Fruit fly (Drosophila melanogaster): ENCODE measurements around the gene CG6154.
A peak's percentile ranks its signal among the peaks of the same experiment; 100 is the strongest.

Gene CG6154

dm6 chr3R:26230016-26230415 lies 32.4 kb upstream of the CG6154 start, which contains the start of gene CG12290 (continued):
- TF ChIP-seq org-1 (GFP tag; optimal IDR thresholded peaks at IDR 0.05) (no peak), CG2120 (GFP tag; optimal IDR thresholded peaks at IDR 0.05) (peak; percentile 45), da (GFP tag; optimal IDR thresholded peaks at IDR 0.05) (no peak), Side (GFP tag; optimal IDR thresholded peaks at IDR 0.05) (no peak), CG4404 (GFP tag; IDR thresholded peaks at IDR 0.05) (no peak), dysf (GFP tag; IDR thresholded peaks at IDR 0.05) (peak; percentile 39; the same call in 1 of the 3 replicates), abd-A (tag; optimal IDR thresholded peaks at IDR 0.05) (no peak), CG4707 (GFP tag; optimal IDR thresholded peaks at IDR 0.05) (no peak), CG32532 (GFP tag; IDR thresholded peaks at IDR 0.05) (peak; percentile 74), Sry-β (GFP tag; optimal IDR thresholded peaks at IDR 0.05) (no peak), BtbVII (GFP tag; optimal IDR thresholded peaks at IDR 0.05) (no peak), Max (GFP tag; optimal IDR thresholded peaks at IDR 0.05) (no peak), Opbp (GFP tag; IDR thresholded peaks at IDR 0.05; ENCODE audit: partially characterized antibody) (0 out of 3 replicates have a peak, but pooled peaks have one; percentile 28), chn (GFP tag; optimal IDR thresholded peaks at IDR 0.05) (peak; percentile 17), CG10321 (GFP tag; IDR thresholded peaks at IDR 0.05) (no peak), gem (tag; optimal IDR thresholded peaks at IDR 0.05) (no peak), tna (GFP tag; IDR thresholded peaks at IDR 0.05; ENCODE audit: partially characterized antibody) (0 out of 2 replicates have a peak, but pooled peaks have one; percentile 25), CG10267 (tag; optimal IDR thresholded peaks at IDR 0.05) (no peak), CG6683 (GFP tag; optimal IDR thresholded peaks at IDR 0.05) (no peak), Hsf (GFP tag; optimal IDR thresholded peaks at IDR 0.05) (no peak), gro (GFP tag; optimal IDR thresholded peaks at IDR 0.05) (peak; percentile 8), E2f1 (GFP tag; IDR thresholded peaks at IDR 0.05) (peak; percentile 16; the same call in 1 of the 2 replicates), CG3838 (GFP tag; optimal IDR thresholded peaks at IDR 0.05) (peak; percentile 31), CG9609 (GFP tag; optimal IDR thresholded peaks at IDR 0.05) (no peak), CG16779 (GFP tag; IDR thresholded peaks at IDR 0.05) (no peak), gcm (GFP tag; optimal IDR thresholded peaks at IDR 0.05) (no peak), ind (GFP tag; optimal IDR thresholded peaks at IDR 0.05) (no peak), CG3281 (GFP tag; optimal IDR thresholded peaks at IDR 0.05) (no peak), CG2202 (tag; optimal IDR thresholded peaks at IDR 0.05) (no peak), Camta (GFP tag; optimal IDR thresholded peaks at IDR 0.05) (no peak), pita (GFP tag; optimal IDR thresholded peaks at IDR 0.05) (no peak), ERR (GFP tag; optimal IDR thresholded peaks at IDR 0.05) (peak; percentile 31), CG31441 (GFP tag; IDR thresholded peaks at IDR 0.05) (0 out of 2 replicates have a peak, but pooled peaks have one; percentile 10), Hmr (GFP tag; optimal IDR thresholded peaks at IDR 0.05) (peak; percentile 34), CG33557 (GFP tag; optimal IDR thresholded peaks at IDR 0.05) (no peak), CG3407 (GFP tag; optimal IDR thresholded peaks at IDR 0.05) (no peak), CG15073 (GFP tag; optimal IDR thresholded peaks at IDR 0.05) (no peak), Meics (GFP tag; optimal IDR thresholded peaks at IDR 0.05) (peak; percentile 17), tll (GFP tag; optimal IDR thresholded peaks at IDR 0.05) (no peak), repo (GFP tag; optimal IDR thresholded peaks at IDR 0.05) (no peak), HLH3B (GFP tag; IDR thresholded peaks at IDR 0.05) (no peak), HmgD (GFP tag; optimal IDR thresholded peaks at IDR 0.05) (peak; percentile 27), CG1792 (GFP tag; optimal IDR thresholded peaks at IDR 0.05) (no peak), CG10274 (GFP tag; optimal IDR thresholded peaks at IDR 0.05) (no peak), ttk (GFP tag; IDR thresholded peaks at IDR 0.05) (no peak), jigr1 (GFP tag; IDR thresholded peaks at IDR 0.05) (no peak), nerfin-2 (GFP tag; IDR thresholded peaks at IDR 0.05; ENCODE audit: partially characterized antibody) (no peak), kni (GFP tag; optimal IDR thresholded peaks at IDR 0.05) (no peak), CG10543 (GFP tag; optimal IDR thresholded peaks at IDR 0.05) (no peak), peb (GFP tag; IDR thresholded peaks at IDR 0.05) (no peak), sqz (GFP tag; optimal IDR thresholded peaks at IDR 0.05) (no peak)

Data from whole organism, embryonic.